Fruit fly (Drosophila melanogaster) whole organism, embryonic: ENCODE measurements around the gene Mocs1.

ENCODE experiments used
- CG14441 ChIP-seq: fragments of 200-800 bp; sonication (Bioruptor generic); IDR thresholded peaks from 2 replicates; pipeline ENCODE4 v1.3.6; 2022; ENCODE audit warnings: missing biosample characterization, missing genetic modification characterization
- CG17359 ChIP-seq: fragments of 200-800 bp; sonication (Bioruptor generic); optimal IDR thresholded peaks from 3 replicates; lab custom pipeline; 2018; ENCODE audit warnings: missing biosample characterization, mild to moderate bottlenecking, missing genetic modification characterization, moderate library complexity
- CG1832 ChIP-seq: fragments of 200-800 bp; sonication (Bioruptor generic); optimal IDR thresholded peaks from 2 replicates; lab custom pipeline; 2017; ENCODE audit warnings: missing biosample characterization, mild to moderate bottlenecking, missing genetic modification characterization, inconsistent platforms
- CG18619 ChIP-seq: fragments of 200-800 bp; sonication (Bioruptor generic); optimal IDR thresholded peaks from 3 replicates; lab custom pipeline; 2017; ENCODE audit warnings: missing biosample characterization, mild to moderate bottlenecking, missing genetic modification characterization
- CG2199 ChIP-seq: fragments of 200-800 bp; sonication (Bioruptor generic); IDR thresholded peaks from 3 replicates; pipeline ENCODE4 v1.3.6; 2022; ENCODE audit warnings: missing biosample characterization, missing genetic modification characterization
- CG30403 ChIP-seq: fragments of 200-800 bp; sonication (Bioruptor generic); optimal IDR thresholded peaks from 3 replicates; lab custom pipeline; 2016; ENCODE audit warnings: missing biosample characterization, missing genetic modification characterization
- CG31441 ChIP-seq: fragments of 200-800 bp; sonication (Bioruptor generic); IDR thresholded peaks from 2 replicates; pipeline ENCODE4 v1.3.6; 2022; ENCODE audit warnings: missing biosample characterization, missing genetic modification characterization
- CG7786 ChIP-seq: fragments of 200-800 bp; sonication (Bioruptor generic); optimal IDR thresholded peaks from 2 replicates; lab custom pipeline; 2016; ENCODE audit warnings: missing biosample characterization, missing genetic modification characterization
- CG7839 ChIP-seq: fragments of 200-800 bp; sonication (Bioruptor generic); optimal IDR thresholded peaks from 3 replicates; lab custom pipeline; 2018; ENCODE audit warnings: missing biosample characterization, mild to moderate bottlenecking, missing genetic modification characterization, moderate library complexity
- CG8290 ChIP-seq, 3 experiments: fragments of 200-800 bp; sonication (Bioruptor generic); optimal IDR thresholded peaks; 2 replicates each; lab custom pipeline; 2016 to 2019; ENCODE audit warnings: missing biosample characterization in 3 of 3, missing genetic modification characterization in 3 of 3, mild to moderate bottlenecking in 2 of 3, moderate library complexity in 1 of 3
- CG8924 ChIP-seq: fragments of 200-800 bp; optimal IDR thresholded peaks from 3 replicates; lab custom pipeline; 2019; ENCODE audit warnings: missing biosample characterization, mild to moderate bottlenecking, missing genetic modification characterization, moderate library complexity
- Camta ChIP-seq: fragments of 200-800 bp; sonication (Bioruptor generic); optimal IDR thresholded peaks from 2 replicates; lab custom pipeline; 2016; ENCODE audit warnings: missing biosample characterization, missing genetic modification characterization
- D19B ChIP-seq: fragments of 200-800 bp; sonication (Bioruptor generic); optimal IDR thresholded peaks from 2 replicates; lab custom pipeline; 2017; ENCODE audit warnings: missing biosample characterization, mild to moderate bottlenecking, missing genetic modification characterization
- Deaf1 ChIP-seq: fragments of 200-800 bp; optimal IDR thresholded peaks from 3 replicates; lab custom pipeline; 2019; ENCODE audit warnings: missing biosample characterization, mild to moderate bottlenecking, missing genetic modification characterization, moderate library complexity
- E2f2 ChIP-seq: fragments of 200-800 bp; sonication (Bioruptor generic); IDR thresholded peaks from 2 replicates; pipeline ENCODE4 v1.3.6; 2022; ENCODE audit warnings: missing biosample characterization, missing genetic modification characterization
- GATAe ChIP-seq: fragments of 200-800 bp; sonication (Bioruptor generic); conservative IDR thresholded peaks from 2 replicates; pipeline ENCODE4 v1.3.6; 2022; ENCODE audit warnings: missing biosample characterization, missing genetic modification characterization
- Gug ChIP-seq: fragments of 200-800 bp; sonication (Bioruptor generic); IDR thresholded peaks from 4 replicates; pipeline ENCODE4 v1.3.6; 2022; ENCODE audit warnings: missing biosample characterization, missing genetic modification characterization
- Hand ChIP-seq: fragments of 200-800 bp; sonication (Bioruptor generic); optimal IDR thresholded peaks from 2 replicates; lab custom pipeline; 2017; ENCODE audit warnings: mild to moderate bottlenecking, missing biosample characterization, missing genetic modification reagents, missing genetic modification characterization
- Hr78 ChIP-seq, 2 experiments: fragments of 200-800 bp in 1 of 2; fragments of >200 bp in 1 of 2; sonication (Bioruptor generic) in 1 of 2; optimal IDR thresholded peaks; 2 replicates each; lab custom pipeline; 2017 to 2019; ENCODE audit warnings: missing biosample characterization in 2 of 2, missing genetic modification characterization in 2 of 2, mild to moderate bottlenecking in 1 of 2, moderate library complexity in 1 of 2
- Jarid2 ChIP-seq: fragments of 200-800 bp; sonication (Bioruptor generic); optimal IDR thresholded peaks from 3 replicates; lab custom pipeline; 2017; ENCODE audit warnings: mild to moderate bottlenecking, missing biosample characterization, missing genetic modification reagents, missing genetic modification characterization
- NfI ChIP-seq: fragments of 200-800 bp; sonication (Bioruptor generic); optimal IDR thresholded peaks from 3 replicates; lab custom pipeline; 2018; ENCODE audit warnings: missing biosample characterization, mild to moderate bottlenecking, missing genetic modification characterization, moderate library complexity
- Opbp ChIP-seq: fragments of 200-800 bp; sonication (Bioruptor generic); IDR thresholded peaks from 3 replicates; pipeline ENCODE4 v1.3.6; 2022; ENCODE audit warnings: missing biosample characterization, missing genetic modification characterization; ENCODE audit not compliant: partially characterized antibody
- Rfx ChIP-seq: fragments of 200-800 bp; sonication (Bioruptor generic); IDR thresholded peaks from 2 replicates; pipeline ENCODE4 v1.3.6; 2022; ENCODE audit warnings: missing biosample characterization, missing genetic modification characterization
- Spps ChIP-seq: fragments of 200-800 bp; sonication (Bioruptor generic); optimal IDR thresholded peaks from 2 replicates; lab custom pipeline; 2018; ENCODE audit warnings: missing biosample characterization, mild to moderate bottlenecking, missing genetic modification characterization
- ap ChIP-seq: fragments of 200-800 bp; sonication (Bioruptor generic); IDR thresholded peaks from 2 replicates; pipeline ENCODE4 v1.3.6; 2022; ENCODE audit warnings: missing biosample characterization, missing genetic modification characterization
- ash1 ChIP-seq: fragments of 200-800 bp; sonication (Bioruptor generic); optimal IDR thresholded peaks from 2 replicates; lab custom pipeline; 2018; ENCODE audit warnings: missing biosample characterization, mild to moderate bottlenecking, missing genetic modification characterization
- bbx ChIP-seq: fragments of 200-800 bp; sonication (Bioruptor generic); IDR thresholded peaks from 2 replicates; pipeline ENCODE4 v1.3.6; 2022; ENCODE audit warnings: missing biosample characterization, missing genetic modification characterization; ENCODE audit not compliant: partially characterized antibody
- cad ChIP-seq: fragments of >200 bp; optimal IDR thresholded peaks from 2 replicates; lab custom pipeline; 2017; ENCODE audit warnings: missing biosample characterization, missing genetic modification characterization
- chm ChIP-seq: fragments of 200-800 bp; sonication (Bioruptor generic); IDR thresholded peaks from 2 replicates; pipeline ENCODE4 v1.3.6; 2022; ENCODE audit warnings: missing biosample characterization, missing genetic modification characterization
- chn ChIP-seq: fragments of 200-800 bp; sonication (Bioruptor generic); optimal IDR thresholded peaks from 2 replicates; lab custom pipeline; 2016; ENCODE audit warnings: missing biosample characterization, missing genetic modification characterization
- ci ChIP-seq: fragments of 200-800 bp; sonication (Bioruptor generic); IDR thresholded peaks from 3 replicates; pipeline ENCODE4 v1.3.6; 2022; ENCODE audit warnings: missing biosample characterization, missing genetic modification characterization
- crc ChIP-seq: fragments of 200-800 bp; sonication (Bioruptor generic); optimal IDR thresholded peaks from 2 replicates; lab custom pipeline; 2016; ENCODE audit warnings: missing biosample characterization, missing genetic modification characterization
- esg ChIP-seq: fragments of 200-800 bp; sonication (Bioruptor generic); conservative IDR thresholded peaks from 2 replicates; pipeline ENCODE4 v1.3.6; 2022; ENCODE audit warnings: missing biosample characterization, missing genetic modification characterization
- eve ChIP-seq, 2 experiments: fragments of >200 bp; optimal IDR thresholded peaks; 2 replicates each; lab custom pipeline; 2017; ENCODE audit warnings: missing biosample characterization in 2 of 2, missing genetic modification characterization in 2 of 2
- fd102C ChIP-seq: fragments of 200-800 bp; sonication (Bioruptor generic); optimal IDR thresholded peaks from 2 replicates; lab custom pipeline; 2018; ENCODE audit warnings: missing biosample characterization, mild to moderate bottlenecking, missing genetic modification characterization, moderate library complexity
- fd96Cb ChIP-seq: fragments of 200-800 bp; sonication (Bioruptor generic); optimal IDR thresholded peaks from 2 replicates; lab custom pipeline; 2018; ENCODE audit warnings: missing biosample characterization, mild to moderate bottlenecking, missing genetic modification characterization, moderate library complexity
- fu2 ChIP-seq: fragments of 200-800 bp; sonication (Bioruptor generic); optimal IDR thresholded peaks from 2 replicates; lab custom pipeline; 2016; ENCODE audit warnings: missing biosample characterization, missing genetic modification characterization
- gce ChIP-seq: fragments of 200-800 bp; sonication (Bioruptor generic); IDR thresholded peaks from 3 replicates; pipeline ENCODE4 v1.3.6; 2022; ENCODE audit warnings: missing biosample characterization, missing genetic modification characterization
- h ChIP-seq: fragments of >200 bp; optimal IDR thresholded peaks from 2 replicates; lab custom pipeline; 2017
- nerfin-1 ChIP-seq: fragments of 200-800 bp; sonication (Bioruptor generic); optimal IDR thresholded peaks from 3 replicates; lab custom pipeline; 2019; ENCODE audit warnings: missing biosample characterization, mild to moderate bottlenecking, missing genetic modification characterization, moderate library complexity
- pan ChIP-seq, 4 experiments: fragments of >200 bp in 3 of 4; fragments of 200-800 bp in 1 of 4; sonication (Bioruptor generic) in 1 of 4; optimal IDR thresholded peaks in 3 of 4; IDR thresholded peaks in 1 of 4; 2 replicates each; pipeline versions ENCODE4 v1.3.6 to Lab custom; 2017 to 2022; ENCODE audit warnings: missing biosample characterization in 2 of 4, missing genetic modification characterization in 2 of 4, mixed read lengths in 1 of 4
- ro ChIP-seq: fragments of 200-800 bp; sonication (Bioruptor generic); IDR thresholded peaks from 2 replicates; pipeline ENCODE4 v1.3.6; 2022; ENCODE audit warnings: missing biosample characterization, missing genetic modification characterization
- sisA ChIP-seq: fragments of 200-800 bp; sonication (Bioruptor generic); IDR thresholded peaks from 2 replicates; pipeline ENCODE4 v1.3.6; 2022; ENCODE audit warnings: missing biosample characterization, missing genetic modification characterization
- stwl ChIP-seq: fragments of 200-800 bp; sonication (Bioruptor generic); optimal IDR thresholded peaks from 3 replicates; lab custom pipeline; 2018; ENCODE audit warnings: missing biosample characterization, mild to moderate bottlenecking, missing genetic modification characterization, moderate library complexity
- sug ChIP-seq: fragments of 200-800 bp; optimal IDR thresholded peaks from 2 replicates; lab custom pipeline; 2019; ENCODE audit warnings: missing biosample characterization, mild to moderate bottlenecking, missing genetic modification characterization, moderate library complexity
- tin ChIP-seq: fragments of 200-800 bp; sonication (Bioruptor generic); optimal IDR thresholded peaks from 3 replicates; lab custom pipeline; 2016; ENCODE audit warnings: missing biosample characterization, missing genetic modification characterization
- twi ChIP-seq: fragments of 200-800 bp; optimal IDR thresholded peaks from 2 replicates; lab custom pipeline; 2019; ENCODE audit warnings: missing biosample characterization, mild to moderate bottlenecking, missing genetic modification characterization, moderate library complexity
- yki ChIP-seq: fragments of >200 bp; optimal IDR thresholded peaks from 3 replicates; lab custom pipeline; 2018

Mocs1 gene

DNA sequence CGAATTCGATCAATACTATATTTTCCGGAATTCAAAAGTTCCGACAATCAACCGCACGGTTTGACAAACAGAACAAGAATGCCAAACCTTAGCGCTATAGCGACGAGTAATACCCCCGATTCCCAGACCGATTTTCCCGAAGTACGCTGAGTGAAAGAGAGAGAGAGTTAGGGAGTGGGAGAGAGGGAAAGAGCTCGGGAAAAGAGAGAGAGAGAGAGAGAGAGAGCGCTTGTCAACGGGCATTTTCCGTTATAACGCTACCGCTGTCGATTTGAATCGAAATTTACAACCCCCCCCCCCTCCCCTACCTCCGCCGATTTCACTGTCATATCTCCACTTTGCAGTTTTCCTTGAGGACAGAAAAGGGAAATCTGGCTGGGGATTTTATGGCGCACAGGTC lies 23.8 kb upstream of the Mocs1 start (continued):
- TF ChIP-seq Opbp (GFP tag; lab: Robert Waterston, UW) (0 out of 3 replicates have a peak, but pooled peaks have one; percentile 18), CG31441 (GFP tag; lab: Robert Waterston, UW) (no peak), ci (GFP tag; lab: Robert Waterston, UW) (0 out of 3 replicates have a peak, but pooled peaks have one; percentile 35), nerfin-1 (peak; percentile 26), cad (GFP tag; lab: Kevin White, UChicago) (peak; percentile 29), fd96Cb (tag; lab: Kevin White, UChicago) (no peak), Jarid2 (GFP tag; lab: Kevin White, UChicago) (peak; percentile 16), sug (tag; lab: Kevin White, UChicago) (no peak), CG2199 (0 out of 3 replicates have a peak, but pooled peaks have one; percentile 16), yki (lab: Kevin White, UChicago) (peak; percentile 68), CG1832 (GFP tag; lab: Kevin White, UChicago) (peak; percentile 67), E2f2 (GFP tag; lab: Robert Waterston, UW) (no peak), CG8924 (tag; lab: Kevin White, UChicago) (no peak), chm (GFP tag; lab: Robert Waterston, UW) (peak; percentile 40; the same call in 1 of the 2 replicates), Deaf1 (tag; lab: Kevin White, UChicago) (peak; percentile 89), D19B (GFP tag; lab: Kevin White, UChicago) (no peak), pan (optimal IDR thresholded peaks at IDR 0.05; lab: Kevin White, UChicago) (no peak), pan (GFP tag; optimal IDR thresholded peaks at IDR 0.05 in 1 of 2, IDR thresholded peaks at IDR 0.05 in 1 of 2) (peak in 1 of 2 experiments; percentile 18)

DNA sequence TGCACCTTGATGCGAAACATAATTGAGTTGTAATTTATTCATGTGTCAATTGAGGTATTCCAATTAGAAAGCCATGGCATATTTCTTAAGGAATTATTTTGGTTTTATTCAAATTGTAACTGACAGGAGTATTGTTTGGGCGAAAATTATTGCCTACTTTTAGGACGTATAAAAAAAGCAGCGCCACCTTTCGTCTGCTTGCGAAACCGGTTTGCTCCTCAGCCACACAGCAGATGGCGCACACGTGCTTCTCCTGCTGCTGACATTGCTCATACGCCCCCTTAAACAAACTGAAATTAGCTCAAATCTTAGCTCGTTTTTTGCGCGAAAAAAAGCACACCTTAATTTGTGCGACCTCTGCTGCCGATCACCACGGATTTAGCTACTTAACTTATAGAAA lies 22.4 kb upstream of the Mocs1 start:
- TF ChIP-seq CG7786 (GFP tag; lab: Kevin White, UChicago) (peak; percentile 65), CG7839 (peak; percentile 82), Spps (tag; lab: Kevin White, UChicago) (peak; percentile 6), ro (no peak; the same call in 1 of the 2 replicates), chn (peak; percentile 57), CG17359 (tag; lab: Kevin White, UChicago) (peak; percentile 80), fu2 (GFP tag; lab: Kevin White, UChicago) (peak; percentile 45), Hand (GFP tag; lab: Kevin White, UChicago) (no peak), CG8924 (tag; lab: Kevin White, UChicago) (peak; percentile 19), Rfx (GFP tag; lab: Robert Waterston, UW) (peak; percentile 91), crc (GFP tag; lab: Kevin White, UChicago) (no peak), tin (GFP tag; lab: Kevin White, UChicago) (peak; percentile 83), h (lab: Kevin White, UChicago) (no peak), sisA (GFP tag; lab: Robert Waterston, UW) (peak; percentile 73), Hr78 (GFP tag; optimal IDR thresholded peaks at IDR 0.05; lab: Kevin White, UChicago) (no peak), GATAe (no peak), NfI (peak; percentile 79), CG30403 (GFP tag; lab: Kevin White, UChicago) (peak; percentile 82), Camta (GFP tag; lab: Kevin White, UChicago) (peak; percentile 76), esg (no peak), CG8290 (GFP tag; optimal IDR thresholded peaks at IDR 0.05; lab: Kevin White, UChicago) (peak; percentile 48), CG8290 (tag; optimal IDR thresholded peaks at IDR 0.05; lab: Kevin White, UChicago) (peak; percentile 28 to 92), eve (GFP tag; optimal IDR thresholded peaks at IDR 0.05; lab: Kevin White, UChicago) (no peak), ap (GFP tag; lab: Robert Waterston, UW) (peak; percentile 45; the same call in 1 of the 2 replicates), stwl (tag; lab: Kevin White, UChicago) (peak; percentile 54), ci (GFP tag; lab: Robert Waterston, UW) (peak; percentile 93), CG18619 (peak; percentile 73), fd96Cb (tag; lab: Kevin White, UChicago) (peak; percentile 55), Opbp (GFP tag; lab: Robert Waterston, UW) (peak; percentile 54; the same call in 1 of the 3 replicates), bbx (GFP tag; lab: Robert Waterston, UW) (no peak), ash1 (peak; percentile 24), twi (peak; percentile 53), CG14441 (peak; percentile 72), gce (GFP tag; lab: Robert Waterston, UW) (peak; percentile 72; the same call in 1 of the 3 replicates), fd102C (GFP tag; lab: Kevin White, UChicago) (peak; percentile 56), Gug (GFP tag; lab: Robert Waterston, UW) (peak; percentile 66; the same call in 3 of the 4 replicates)
